Worm (Caenorhabditis elegans) whole organism, L1 larva: ENCODE measurements around the gene chil-14.

Source experiments
- elt-2 ChIP-seq: sonication (generic microtip); optimal IDR thresholded peaks from 2 replicates; lab custom pipeline; 2016; ENCODE audit warnings: missing genetic modification characterization, mild to moderate bottlenecking, inconsistent platforms, missing compliant biosample characterization, missing genetic modification reagents
- fos-1 ChIP-seq: fragments of 150-350 bp; optimal IDR thresholded peaks from 2 replicates; lab custom pipeline; 2014; ENCODE audit warnings: missing biosample characterization, missing genetic modification characterization

- TF ChIP-seq fos-1 (tag; lab: Kevin White, UChicago) (no peak), elt-2 (tag; lab: Kevin White, UChicago) (no peak)
These were observed 33.8 kb downstream of the chil-14 start for ce11 chrV:1488642-1489041.
